Fruit fly (Drosophila melanogaster) whole organism, embryonic: ENCODE measurements around the gene ClpX.

Experiments
- Aef1 ChIP-seq: fragments of 200-800 bp; sonication (Bioruptor generic); IDR thresholded peaks from 3 replicates; pipeline ENCODE4 v1.3.6; 2022; ENCODE audit warnings: missing biosample characterization, missing genetic modification characterization
- Antp ChIP-seq: fragments of 200-800 bp; sonication (Bioruptor generic); optimal IDR thresholded peaks from 3 replicates; lab custom pipeline; 2016; ENCODE audit warnings: missing biosample characterization, missing genetic modification characterization
- Awh ChIP-seq: fragments of 200-800 bp; sonication (Bioruptor generic); IDR thresholded peaks from 2 replicates; pipeline ENCODE4, ENCODE4 v1.3.6; 2022; ENCODE audit warnings: missing biosample characterization, missing genetic modification characterization
- BEAF-32 ChIP-seq: fragments of 200-800 bp; sonication (Bioruptor generic); optimal IDR thresholded peaks from 3 replicates; lab custom pipeline; 2017; ENCODE audit warnings: missing biosample characterization, missing genetic modification characterization, mild to moderate bottlenecking, moderate library complexity, missing genetic modification reagents
- Bgb ChIP-seq: fragments of 200-800 bp; sonication (Bioruptor generic); IDR thresholded peaks from 2 replicates; pipeline ENCODE4 v1.3.6; 2022; ENCODE audit warnings: missing biosample characterization, missing genetic modification characterization; ENCODE audit not compliant: partially characterized antibody
- CG10366 ChIP-seq: fragments of 200-800 bp; sonication (Bioruptor generic); IDR thresholded peaks from 2 replicates; pipeline ENCODE4 v1.3.6; 2022; ENCODE audit warnings: missing biosample characterization, missing genetic modification characterization
- CG11723 ChIP-seq: fragments of 200-800 bp; sonication (Bioruptor generic); optimal IDR thresholded peaks from 2 replicates; lab custom pipeline; 2017; ENCODE audit warnings: missing biosample characterization, mild to moderate bottlenecking, missing genetic modification characterization
- CG12391 ChIP-seq: fragments of 200-800 bp; sonication (Bioruptor generic); optimal IDR thresholded peaks from 3 replicates; lab custom pipeline; 2018; ENCODE audit warnings: missing biosample characterization, mild to moderate bottlenecking, missing genetic modification characterization, moderate library complexity
- CG12942 ChIP-seq: fragments of 200-800 bp; sonication (Bioruptor generic); optimal IDR thresholded peaks from 3 replicates; lab custom pipeline; 2016; ENCODE audit warnings: missing biosample characterization, missing genetic modification characterization
- CG17359 ChIP-seq: fragments of 200-800 bp; sonication (Bioruptor generic); optimal IDR thresholded peaks from 3 replicates; lab custom pipeline; 2018; ENCODE audit warnings: missing biosample characterization, mild to moderate bottlenecking, missing genetic modification characterization, moderate library complexity
- CG17568 ChIP-seq: fragments of 200-800 bp; sonication (Bioruptor generic); optimal IDR thresholded peaks from 2 replicates; lab custom pipeline; 2018; ENCODE audit warnings: missing biosample characterization, mild to moderate bottlenecking, missing genetic modification characterization, moderate library complexity
- CG3281 ChIP-seq: fragments of 200-800 bp; sonication (Bioruptor generic); optimal IDR thresholded peaks from 3 replicates; lab custom pipeline; 2017; ENCODE audit warnings: missing biosample characterization, mild to moderate bottlenecking, missing genetic modification characterization
- CG33213 ChIP-seq: fragments of 200-800 bp; sonication (Bioruptor generic); optimal IDR thresholded peaks from 3 replicates; lab custom pipeline; 2016; ENCODE audit warnings: missing biosample characterization, missing genetic modification characterization
- CG34224 ChIP-seq: fragments of 200-800 bp; sonication (Bioruptor generic); IDR thresholded peaks from 3 replicates; pipeline ENCODE4 v1.3.6; 2022; ENCODE audit warnings: missing biosample characterization, missing genetic modification characterization; ENCODE audit not compliant: partially characterized antibody
- CG3726 ChIP-seq: fragments of 200-800 bp; sonication (Bioruptor generic); IDR thresholded peaks from 3 replicates; pipeline ENCODE4, ENCODE4 v1.3.6; 2022; ENCODE audit warnings: missing biosample characterization, missing genetic modification characterization
- CG4360 ChIP-seq: fragments of 200-800 bp; sonication (Bioruptor generic); IDR thresholded peaks from 2 replicates; pipeline ENCODE4 v1.3.6; 2022; ENCODE audit warnings: missing biosample characterization, missing genetic modification characterization
- CG4730 ChIP-seq: fragments of 200-800 bp; sonication (Bioruptor generic); IDR thresholded peaks from 2 replicates; pipeline ENCODE4 v1.3.6; 2022; ENCODE audit warnings: missing biosample characterization, missing genetic modification characterization
- CG7271 ChIP-seq: fragments of 200-800 bp; sonication (Bioruptor generic); optimal IDR thresholded peaks from 2 replicates; lab custom pipeline; 2018; ENCODE audit warnings: missing biosample characterization, mild to moderate bottlenecking, missing genetic modification characterization, moderate library complexity
- CG7963 ChIP-seq: fragments of 200-800 bp; sonication (Bioruptor generic); IDR thresholded peaks from 3 replicates; pipeline ENCODE4 v1.3.6; 2022; ENCODE audit warnings: missing biosample characterization, missing genetic modification characterization; ENCODE audit not compliant: partially characterized antibody
- CG8765 ChIP-seq: fragments of 200-800 bp; sonication (Bioruptor generic); IDR thresholded peaks from 2 replicates; pipeline ENCODE4 v1.3.6; 2022; ENCODE audit warnings: missing biosample characterization, missing genetic modification characterization
- CG9817 ChIP-seq: fragments of 200-800 bp; sonication (Bioruptor generic); optimal IDR thresholded peaks from 2 replicates; lab custom pipeline; 2018; ENCODE audit warnings: missing biosample characterization, mild to moderate bottlenecking, missing genetic modification characterization, moderate library complexity
- Doc2 ChIP-seq: fragments of 200-800 bp; sonication (Bioruptor generic); IDR thresholded peaks from 2 replicates; pipeline ENCODE4 v1.3.6; 2022; ENCODE audit warnings: missing biosample characterization, missing genetic modification characterization
- Dref ChIP-seq: fragments of 200-800 bp; sonication (Bioruptor generic); IDR thresholded peaks from 2 replicates; pipeline ENCODE4 v1.3.6; 2022; ENCODE audit warnings: missing biosample characterization, missing genetic modification characterization
- HLH4C ChIP-seq: fragments of 200-800 bp; sonication (Bioruptor generic); IDR thresholded peaks from 3 replicates; pipeline ENCODE4 v1.3.6; 2022; ENCODE audit warnings: missing biosample characterization, missing genetic modification characterization; ENCODE audit not compliant: partially characterized antibody
- Hand ChIP-seq: fragments of 200-800 bp; sonication (Bioruptor generic); optimal IDR thresholded peaks from 2 replicates; lab custom pipeline; 2017; ENCODE audit warnings: mild to moderate bottlenecking, missing biosample characterization, missing genetic modification reagents, missing genetic modification characterization
- NFAT ChIP-seq: fragments of 200-800 bp; sonication (Bioruptor generic); IDR thresholded peaks from 2 replicates; pipeline ENCODE4 v1.3.6; 2022; ENCODE audit warnings: missing biosample characterization, missing genetic modification characterization
- Opbp ChIP-seq: fragments of 200-800 bp; sonication (Bioruptor generic); IDR thresholded peaks from 3 replicates; pipeline ENCODE4 v1.3.6; 2022; ENCODE audit warnings: missing biosample characterization, missing genetic modification characterization; ENCODE audit not compliant: partially characterized antibody
- Poxn ChIP-seq: fragments of 200-800 bp; sonication (Bioruptor generic); IDR thresholded peaks from 2 replicates; pipeline ENCODE4 v1.3.6; 2022; ENCODE audit warnings: missing biosample characterization, missing genetic modification characterization
- ac ChIP-seq: fragments of 200-800 bp; sonication (Bioruptor generic); optimal IDR thresholded peaks from 3 replicates; lab custom pipeline; 2017; ENCODE audit warnings: missing biosample characterization, mild to moderate bottlenecking, missing genetic modification characterization
- al ChIP-seq: fragments of 200-800 bp; sonication (Bioruptor generic); IDR thresholded peaks from 2 replicates; pipeline ENCODE4 v1.3.6; 2022; ENCODE audit warnings: missing biosample characterization, missing genetic modification characterization
- ash1 ChIP-seq: fragments of 200-800 bp; sonication (Bioruptor generic); optimal IDR thresholded peaks from 2 replicates; lab custom pipeline; 2018; ENCODE audit warnings: missing biosample characterization, mild to moderate bottlenecking, missing genetic modification characterization
- chm ChIP-seq: fragments of 200-800 bp; sonication (Bioruptor generic); IDR thresholded peaks from 2 replicates; pipeline ENCODE4 v1.3.6; 2022; ENCODE audit warnings: missing biosample characterization, missing genetic modification characterization
- croc ChIP-seq: fragments of 200-800 bp; sonication (Bioruptor generic); conservative IDR thresholded peaks from 3 replicates; pipeline ENCODE4 v1.3.6; 2022; ENCODE audit warnings: missing biosample characterization, missing genetic modification characterization
- dati ChIP-seq: fragments of 200-800 bp; sonication (Bioruptor generic); IDR thresholded peaks from 2 replicates; pipeline ENCODE4 v1.3.6; 2022; ENCODE audit warnings: missing biosample characterization, missing genetic modification characterization
- disco-r ChIP-seq: fragments of 200-800 bp; sonication (Bioruptor generic); optimal IDR thresholded peaks from 2 replicates; lab custom pipeline; 2016; ENCODE audit warnings: missing biosample characterization, missing genetic modification characterization
- en ChIP-seq: fragments of 200-800 bp; sonication (Bioruptor generic); optimal IDR thresholded peaks from 2 replicates; lab custom pipeline; 2016; ENCODE audit warnings: missing biosample characterization, missing genetic modification characterization
- esg ChIP-seq: fragments of 200-800 bp; sonication (Bioruptor generic); conservative IDR thresholded peaks from 2 replicates; pipeline ENCODE4 v1.3.6; 2022; ENCODE audit warnings: missing biosample characterization, missing genetic modification characterization
- gce ChIP-seq: fragments of 200-800 bp; sonication (Bioruptor generic); IDR thresholded peaks from 3 replicates; pipeline ENCODE4 v1.3.6; 2022; ENCODE audit warnings: missing biosample characterization, missing genetic modification characterization
- gsb-n ChIP-seq: fragments of 200-800 bp; sonication (Bioruptor generic); optimal IDR thresholded peaks from 3 replicates; lab custom pipeline; 2018; ENCODE audit warnings: missing biosample characterization, mild to moderate bottlenecking, missing genetic modification characterization
- hb ChIP-seq: fragments of 200-800 bp; sonication (Bioruptor generic); IDR thresholded peaks from 3 replicates; pipeline ENCODE4 v1.3.6; 2022; ENCODE audit warnings: missing biosample characterization, missing genetic modification characterization; ENCODE audit not compliant: partially characterized antibody
- ken ChIP-seq: fragments of 200-800 bp; sonication (Bioruptor generic); IDR thresholded peaks from 3 replicates; pipeline ENCODE4 v1.3.6; 2022; ENCODE audit warnings: missing biosample characterization, missing genetic modification characterization
- mirr ChIP-seq: fragments of 200-800 bp; sonication (Bioruptor generic); optimal IDR thresholded peaks from 3 replicates; lab custom pipeline; 2018; ENCODE audit warnings: missing biosample characterization, mild to moderate bottlenecking, missing genetic modification characterization
- pb ChIP-seq: fragments of 200-800 bp; sonication (Bioruptor generic); optimal IDR thresholded peaks from 3 replicates; lab custom pipeline; 2016; ENCODE audit warnings: missing biosample characterization, missing genetic modification characterization
- pfk ChIP-seq: fragments of 200-800 bp; sonication (Bioruptor generic); optimal IDR thresholded peaks from 2 replicates; lab custom pipeline; 2018; ENCODE audit warnings: missing biosample characterization, mild to moderate bottlenecking, missing genetic modification characterization, moderate library complexity
- sna ChIP-seq: fragments of 200-800 bp; sonication (Bioruptor generic); IDR thresholded peaks from 2 replicates; pipeline ENCODE4 v1.3.6; 2022; ENCODE audit warnings: missing biosample characterization, missing genetic modification characterization; ENCODE audit not compliant: partially characterized antibody
- so ChIP-seq: fragments of 200-800 bp; sonication (Bioruptor generic); IDR thresholded peaks from 3 replicates; pipeline ENCODE4 v1.3.6; 2022; ENCODE audit warnings: missing biosample characterization, missing genetic modification characterization
- vvl ChIP-seq: fragments of 200-800 bp; sonication (Bioruptor generic); IDR thresholded peaks from 2 replicates; pipeline ENCODE4 v1.3.6; 2022; ENCODE audit warnings: missing biosample characterization, missing genetic modification characterization
- wor ChIP-seq: fragments of 200-800 bp; sonication (Bioruptor generic); IDR thresholded peaks from 2 replicates; pipeline ENCODE4 v1.3.6; 2022; ENCODE audit warnings: missing biosample characterization, missing genetic modification characterization
- zen ChIP-seq: fragments of 200-800 bp; sonication (Bioruptor generic); optimal IDR thresholded peaks from 3 replicates; lab custom pipeline; 2018; ENCODE audit warnings: missing biosample characterization, mild to moderate bottlenecking, missing genetic modification characterization, moderate library complexity

ClpX gene

dm6 chr3R:19860996-19861719, 42.3 kb downstream of the ClpX start, which contains the start of the genes Ire1 and Mrm2 (continued):
- TF ChIP-seq pb (GFP tag; lab: Kevin White, UChicago) (peak; percentile 82), Doc2 (GFP tag; lab: Robert Waterston, UW) (no peak), BEAF-32 (GFP tag; lab: Kevin White, UChicago) (peak; percentile 89), CG7963 (no peak; the same call in 2 of the 3 replicates), ac (GFP tag; lab: Kevin White, UChicago) (peak; percentile 26), CG11723 (GFP tag; lab: Kevin White, UChicago) (peak; percentile 47), Hand (GFP tag; lab: Kevin White, UChicago) (no peak), hb (peak; percentile 77), ken (peak; percentile 79), CG7271 (tag; lab: Kevin White, UChicago) (peak; percentile 33), gsb-n (tag; lab: Kevin White, UChicago) (peak; percentile 78), CG34224 (peak; percentile 79), Awh (GFP tag; lab: Robert Waterston, UW) (peak; percentile 58; the same call in 1 of the 2 replicates), CG17568 (GFP tag; lab: Kevin White, UChicago) (no peak), CG4730 (GFP tag; lab: Robert Waterston, UW) (peak; percentile 60), wor (peak; percentile 61), Bgb (GFP tag; lab: Robert Waterston, UW) (peak; percentile 61), CG10366 (GFP tag; lab: Robert Waterston, UW) (peak; percentile 76), Opbp (GFP tag; lab: Robert Waterston, UW) (peak; percentile 50; the same call in 2 of the 3 replicates), Poxn (GFP tag; lab: Robert Waterston, UW) (no peak), CG4360 (0 out of 2 replicates have a peak, but pooled peaks have one; percentile 22), zen (tag; lab: Kevin White, UChicago) (peak; percentile 76), dati (GFP tag; lab: Robert Waterston, UW) (no peak), vvl (GFP tag; lab: Robert Waterston, UW) (peak; percentile 89), ash1 (no peak), CG9817 (tag; lab: Kevin White, UChicago) (peak; percentile 90), pfk (GFP tag; lab: Kevin White, UChicago) (peak; percentile 1), mirr (GFP tag; lab: Kevin White, UChicago) (peak; percentile 29), esg (GFP tag; lab: Robert Waterston, UW) (peak; percentile 75), Aef1 (GFP tag; lab: Robert Waterston, UW) (peak; percentile 77), Antp (GFP tag; lab: Kevin White, UChicago) (peak; percentile 90), CG33213 (GFP tag; lab: Kevin White, UChicago) (peak; percentile 87), NFAT (GFP tag; lab: Robert Waterston, UW) (peak; percentile 81), al (GFP tag; lab: Robert Waterston, UW) (peak; percentile 79), en (GFP tag; lab: Kevin White, UChicago) (peak; percentile 67), CG12942 (GFP tag; lab: Kevin White, UChicago) (peak; percentile 76), gce (GFP tag; lab: Robert Waterston, UW) (0 out of 3 replicates have a peak, but pooled peaks have one; percentile 55), CG8765 (GFP tag; lab: Robert Waterston, UW) (peak; percentile 76), CG3726 (GFP tag; lab: Robert Waterston, UW) (0 out of 3 replicates have a peak, but pooled peaks have one; percentile 58), CG3281 (GFP tag; lab: Kevin White, UChicago) (peak; percentile 38), croc (GFP tag; lab: Robert Waterston, UW) (peak; percentile 72), so (GFP tag; lab: Robert Waterston, UW) (no peak), CG17359 (peak; percentile 71), CG12391 (tag; lab: Kevin White, UChicago) (peak; percentile 89), disco-r (GFP tag; lab: Kevin White, UChicago) (peak; percentile 77), sna (0 out of 2 replicates have a peak, but pooled peaks have one; percentile 65), chm (GFP tag; lab: Robert Waterston, UW) (peak; percentile 57; the same call in 1 of the 2 replicates), HLH4C (peak; percentile 74), Dref (GFP tag; lab: Robert Waterston, UW) (peak; percentile 73)
